Worm (Caenorhabditis elegans) whole organism, L1 larva: ENCODE measurements around the gene srxa-4.
A peak's percentile ranks its signal among the peaks of the same experiment; 100 is the strongest.

Source experiments
- C16A3.4 ChIP-seq: fragments of 150-350 bp; optimal IDR thresholded peaks from 2 replicates; lab custom pipeline; 2014; ENCODE audit warnings: missing biosample characterization, missing genetic modification characterization
- C34B4.2 ChIP-seq: sonication (generic microtip); optimal IDR thresholded peaks from 2 replicates; lab custom pipeline; 2017; ENCODE audit warnings: mild to moderate bottlenecking, missing genetic modification characterization, missing compliant biosample characterization
- aha-1 ChIP-seq: fragments of 150-350 bp; optimal IDR thresholded peaks from 2 replicates; lab custom pipeline; 2014; ENCODE audit warnings: missing biosample characterization, missing genetic modification characterization
- aly-2 ChIP-seq: fragments of 150-350 bp; optimal IDR thresholded peaks from 2 replicates; lab custom pipeline; 2014; ENCODE audit warnings: missing biosample characterization, missing genetic modification characterization
- ama-1 ChIP-seq: fragments of 150-350 bp; optimal IDR thresholded peaks from 2 replicates; lab custom pipeline; 2014
- blmp-1 ChIP-seq: fragments of 150-350 bp; optimal IDR thresholded peaks from 2 replicates; lab custom pipeline; 2014; ENCODE audit warnings: missing biosample characterization, missing genetic modification characterization
- ceh-88 ChIP-seq: fragments of 200-800 bp; sonication (Bioruptor generic); IDR thresholded peaks from 2 replicates; pipeline ENCODE4 v1.3.6; 2022; ENCODE audit warnings: missing genetic modification characterization, missing compliant biosample characterization
- ceh-90 ChIP-seq: sonication (generic microtip); optimal IDR thresholded peaks from 2 replicates; lab custom pipeline; 2016; ENCODE audit warnings: missing genetic modification characterization, missing compliant biosample characterization
- dsc-1 ChIP-seq: sonication (generic microtip); optimal IDR thresholded peaks from 2 replicates; lab custom pipeline; 2016; ENCODE audit warnings: mild to moderate bottlenecking, missing genetic modification characterization, missing compliant biosample characterization
- egl-13 ChIP-seq: sonication (generic microtip); optimal IDR thresholded peaks from 2 replicates; lab custom pipeline; 2016; ENCODE audit warnings: missing genotype, missing genetic modification reagents, missing genetic modification characterization, missing compliant biosample characterization
- elt-2 ChIP-seq: sonication (generic microtip); optimal IDR thresholded peaks from 2 replicates; lab custom pipeline; 2016; ENCODE audit warnings: missing genetic modification characterization, mild to moderate bottlenecking, inconsistent platforms, missing compliant biosample characterization, missing genetic modification reagents
- elt-3 ChIP-seq, 6 experiments: fragments of 150-350 bp in 1 of 6; sonication (generic microtip); optimal IDR thresholded peaks; 2 replicates each; lab custom pipeline; 2017 to 2018; ENCODE audit warnings: missing biosample characterization in 6 of 6, missing genetic modification characterization in 6 of 6, inconsistent platforms in 1 of 6
- ets-5 ChIP-seq: fragments of 200-800 bp; sonication (Bioruptor generic); IDR thresholded peaks from 2 replicates; pipeline ENCODE4 v1.3.6; 2022; ENCODE audit warnings: missing genetic modification characterization, missing compliant biosample characterization
- fkh-10 ChIP-seq: sonication (generic microtip); optimal IDR thresholded peaks from 2 replicates; lab custom pipeline; 2017; ENCODE audit warnings: missing biosample characterization, missing genetic modification reagents, missing genetic modification characterization
- fkh-4 ChIP-seq: sonication (generic microtip); optimal IDR thresholded peaks from 2 replicates; lab custom pipeline; 2016; ENCODE audit warnings: missing compliant biosample characterization, missing genetic modification characterization, borderline replicate concordance
- fkh-8 ChIP-seq: sonication (generic microtip); optimal IDR thresholded peaks from 2 replicates; lab custom pipeline; 2016; ENCODE audit warnings: mild to moderate bottlenecking, missing genetic modification characterization, missing compliant biosample characterization
- grh-1 ChIP-seq: fragments of 200-800 bp; sonication (Bioruptor generic); IDR thresholded peaks from 2 replicates; pipeline ENCODE4 v1.3.6; 2022; ENCODE audit warnings: missing genetic modification reagents, missing genetic modification characterization, missing compliant biosample characterization
- hpl-2 ChIP-seq: fragments of 150-350 bp; optimal IDR thresholded peaks from 2 replicates; lab custom pipeline; 2014; ENCODE audit warnings: missing biosample characterization, missing genetic modification reagents, missing genetic modification characterization
- lin-14 ChIP-seq: fragments of 200-800 bp; sonication (Bioruptor generic); optimal IDR thresholded peaks from 2 replicates; lab custom pipeline; 2018; ENCODE audit warnings: mild to moderate bottlenecking, missing genetic modification characterization, moderate library complexity, missing compliant biosample characterization
- lin-35 ChIP-seq, 2 experiments: fragments of 150-350 bp; optimal IDR thresholded peaks; 2 replicates each; lab custom pipeline; 2014; ENCODE audit warnings: missing biosample characterization in 2 of 2, missing genetic modification characterization in 2 of 2, missing genetic modification reagents in 2 of 2
- lir-3 ChIP-seq: sonication (generic microtip); optimal IDR thresholded peaks from 2 replicates; lab custom pipeline; 2016; ENCODE audit warnings: mild to moderate bottlenecking, missing genetic modification characterization, moderate library complexity, missing compliant biosample characterization; ENCODE audit not compliant: poor library complexity
- mdl-1 ChIP-seq, 2 experiments: fragments of 150-350 bp; optimal IDR thresholded peaks; 2 replicates each; lab custom pipeline; 2014 to 2017; ENCODE audit warnings: missing biosample characterization in 2 of 2, missing genetic modification characterization in 2 of 2, inconsistent platforms in 1 of 2
- mef-2 ChIP-seq: fragments of 150-350 bp; optimal IDR thresholded peaks from 2 replicates; lab custom pipeline; 2014; ENCODE audit warnings: missing biosample characterization, missing genetic modification characterization
- nhr-11 ChIP-seq: fragments of 150-350 bp; optimal IDR thresholded peaks from 2 replicates; lab custom pipeline; 2014; ENCODE audit warnings: missing biosample characterization, missing genetic modification characterization
- nhr-12 ChIP-seq: sonication (generic microtip); optimal IDR thresholded peaks from 2 replicates; lab custom pipeline; 2017; ENCODE audit warnings: missing biosample characterization, missing genetic modification characterization
- nhr-19 ChIP-seq: fragments of 200-800 bp; sonication (Bioruptor generic); conservative IDR thresholded peaks from 2 replicates; pipeline ENCODE4 v1.3.6; 2022; ENCODE audit warnings: missing genetic modification characterization, missing compliant biosample characterization
- nhr-20 ChIP-seq: sonication (generic microtip); optimal IDR thresholded peaks from 2 replicates; lab custom pipeline; 2016; ENCODE audit warnings: mild to moderate bottlenecking, missing genetic modification characterization, missing compliant biosample characterization
- nhr-237 ChIP-seq: fragments of 150-350 bp; optimal IDR thresholded peaks from 2 replicates; lab custom pipeline; 2014; ENCODE audit warnings: missing biosample characterization, missing genetic modification characterization
- nhr-71 ChIP-seq: sonication (generic microtip); optimal IDR thresholded peaks from 2 replicates; lab custom pipeline; 2016; ENCODE audit warnings: mild to moderate bottlenecking, missing genetic modification characterization, moderate library complexity, missing compliant biosample characterization
- nhr-76 ChIP-seq: sonication (generic microtip); optimal IDR thresholded peaks from 2 replicates; lab custom pipeline; 2017; ENCODE audit warnings: missing biosample characterization, missing genetic modification characterization
- nhr-77 ChIP-seq: fragments of 150-350 bp; optimal IDR thresholded peaks from 2 replicates; lab custom pipeline; 2014; ENCODE audit warnings: missing biosample characterization, missing genetic modification characterization
- nhr-85 ChIP-seq: sonication (generic microtip); peaks from one replicate; lab custom pipeline; 2016; ENCODE audit warnings: missing genetic modification characterization, inconsistent platforms, missing compliant biosample characterization
- nhr-90 ChIP-seq: sonication (generic microtip); optimal IDR thresholded peaks from 2 replicates; lab custom pipeline; 2016; ENCODE audit warnings: mild to moderate bottlenecking, missing genetic modification characterization, missing compliant biosample characterization; ENCODE audit not compliant: poor library complexity
- pax-3 ChIP-seq: fragments of 200-800 bp; sonication (Bioruptor generic); optimal IDR thresholded peaks from 2 replicates; lab custom pipeline; 2018; ENCODE audit warnings: mild to moderate bottlenecking, missing genetic modification characterization, moderate library complexity, missing compliant biosample characterization
- pqm-1 ChIP-seq: sonication (generic microtip); optimal IDR thresholded peaks from 3 replicates; lab custom pipeline; 2017; ENCODE audit warnings: missing biosample characterization, missing genetic modification characterization
- skn-1 ChIP-seq: fragments of 150-350 bp; optimal IDR thresholded peaks from 2 replicates; lab custom pipeline; 2014; ENCODE audit warnings: missing biosample characterization, missing genetic modification characterization
- snpc-4 ChIP-seq: fragments of 150-350 bp; optimal IDR thresholded peaks from 2 replicates; lab custom pipeline; 2014; ENCODE audit warnings: missing biosample characterization, missing genetic modification characterization
- snu-23 ChIP-seq: sonication (generic microtip); optimal IDR thresholded peaks from 2 replicates; lab custom pipeline; 2016; ENCODE audit warnings: missing genetic modification characterization, missing compliant biosample characterization
- sptf-1 ChIP-seq: fragments of 150-350 bp; optimal IDR thresholded peaks from 2 replicates; lab custom pipeline; 2014; ENCODE audit warnings: missing biosample characterization, missing genetic modification characterization
- sup-37 ChIP-seq: fragments of 200-800 bp; sonication (Bioruptor generic); optimal IDR thresholded peaks from 2 replicates; lab custom pipeline; 2018; ENCODE audit warnings: mild to moderate bottlenecking, missing genetic modification characterization, missing compliant biosample characterization
- swsn-7 ChIP-seq: sonication (generic microtip); optimal IDR thresholded peaks from 2 replicates; lab custom pipeline; 2016; ENCODE audit warnings: missing genetic modification characterization, missing compliant biosample characterization
- tbx-2 ChIP-seq: sonication (generic microtip); optimal IDR thresholded peaks from 2 replicates; lab custom pipeline; 2016; ENCODE audit warnings: missing genetic modification characterization, missing compliant biosample characterization
- unc-130 ChIP-seq: fragments of 150-350 bp; optimal IDR thresholded peaks from 2 replicates; lab custom pipeline; 2017; ENCODE audit warnings: missing biosample characterization, missing genetic modification characterization, inconsistent platforms
- unc-30 ChIP-seq: sonication (generic microtip); optimal IDR thresholded peaks from 2 replicates; lab custom pipeline; 2017; ENCODE audit warnings: missing biosample characterization, missing genetic modification characterization
- unc-62 ChIP-seq: fragments of 150-350 bp; optimal IDR thresholded peaks from 2 replicates; lab custom pipeline; 2014; ENCODE audit warnings: missing biosample characterization, missing genetic modification reagents, missing genetic modification characterization
- ztf-11 ChIP-seq, 2 experiments: sonication (generic microtip); optimal IDR thresholded peaks; 2 replicates each; lab custom pipeline; 2016 to 2017; ENCODE audit warnings: missing genetic modification characterization in 2 of 2, missing biosample characterization in 1 of 2, missing compliant biosample characterization in 1 of 2
- ztf-4 ChIP-seq: fragments of 150-350 bp; optimal IDR thresholded peaks from 2 replicates; lab custom pipeline; 2014; ENCODE audit warnings: missing biosample characterization, missing genetic modification characterization

srxa-4 gene

ce11 chrV:7434805-7435363, 14.6 kb downstream of the srxa-4 start (continued):
- no peak for TF ChIP-seq unc-30
- TF ChIP-seq lin-35 (GFP tag; optimal IDR thresholded peaks at IDR 0.05; lab: Kevin White, UChicago), result peak; percentile 49 to 72
- no peak for TF ChIP-seq nhr-77 (tag; lab: Kevin White, UChicago)
- TF ChIP-seq hpl-2 (GFP tag; lab: Kevin White, UChicago), result no peak
- peak; percentile 34 for TF ChIP-seq lir-3
- TF ChIP-seq dsc-1, result peak; percentile 47
- no peak for TF ChIP-seq ama-1 (lab: Kevin White, UChicago)
- TF ChIP-seq nhr-19 (GFP tag; lab: Robert Waterston, UW), result peak; percentile 98
- TF ChIP-seq ceh-90 (tag; lab: Kevin White, UChicago), result no peak
- no peak for TF ChIP-seq nhr-76 (tag; lab: Kevin White, UChicago)
- no peak for TF ChIP-seq ztf-4
- peak; percentile 31 for TF ChIP-seq sup-37 (GFP tag; lab: Kevin White, UChicago)
- TF ChIP-seq elt-2 (tag; lab: Kevin White, UChicago), result peak; percentile 58
- peak; percentile 39 for TF ChIP-seq skn-1 (tag; lab: Kevin White, UChicago)
- TF ChIP-seq aha-1 (tag; lab: Kevin White, UChicago), result no peak
- no peak for TF ChIP-seq fkh-4
- peak; percentile 78 for TF ChIP-seq nhr-20
- TF ChIP-seq pqm-1 (tag; lab: Kevin White, UChicago), result no peak
- peak; percentile 21 for TF ChIP-seq snpc-4 (tag; lab: Kevin White, UChicago)
- TF ChIP-seq aly-2, result no peak
- TF ChIP-seq snu-23 (GFP tag; lab: Kevin White, UChicago), result peak; percentile 79
- TF ChIP-seq nhr-237 (tag; lab: Kevin White, UChicago), result no peak
- TF ChIP-seq C34B4.2 (tag; lab: Kevin White, UChicago), result no peak
- TF ChIP-seq unc-62, result no peak
- TF ChIP-seq pax-3 (tag; lab: Kevin White, UChicago), result peak; percentile 29
- no peak for TF ChIP-seq nhr-12 (tag; lab: Kevin White, UChicago)
- peak; percentile 0 for TF ChIP-seq mef-2
- TF ChIP-seq fkh-8 (tag; lab: Kevin White, UChicago), result peak; percentile 73
- TF ChIP-seq nhr-90 (tag; lab: Kevin White, UChicago), result peak; percentile 29
- peak in 1 of 2 experiments; percentile 89 for TF ChIP-seq mdl-1 (tag; optimal IDR thresholded peaks at IDR 0.05; lab: Kevin White, UChicago)
- no peak for TF ChIP-seq sptf-1 (tag; lab: Kevin White, UChicago)
- peak; percentile 33 for TF ChIP-seq fkh-10 (GFP tag; lab: Kevin White, UChicago)
- TF ChIP-seq nhr-71 (tag; lab: Kevin White, UChicago), result peak; percentile 92
- peak; percentile 13 for TF ChIP-seq C16A3.4
- TF ChIP-seq ceh-88 (GFP tag; lab: Robert Waterston, UW), result no peak
- TF ChIP-seq egl-13, result no peak
- TF ChIP-seq nhr-11 (tag; lab: Kevin White, UChicago), result no peak
- TF ChIP-seq swsn-7 (tag; lab: Kevin White, UChicago), result peak; percentile 63

- TF ChIP-seq nhr-85, result peak; percentile 87
- TF ChIP-seq ztf-4, result no peak
- TF ChIP-seq skn-1 (tag; lab: Kevin White, UChicago), result peak; percentile 24
- TF ChIP-seq nhr-237 (tag; lab: Kevin White, UChicago), result no peak
- TF ChIP-seq C34B4.2 (tag; lab: Kevin White, UChicago), result no peak
- TF ChIP-seq grh-1 (GFP tag; lab: Robert Waterston, UW), result 0 out of 2 replicates have a peak, but pooled peaks have one; percentile 7
- no peak for TF ChIP-seq nhr-76 (tag; lab: Kevin White, UChicago)
- no peak for TF ChIP-seq ztf-11 (tag; optimal IDR thresholded peaks at IDR 0.05; lab: Kevin White, UChicago)
- TF ChIP-seq elt-3 (tag; optimal IDR thresholded peaks at IDR 0.05; lab: Kevin White, UChicago), result peak in 1 of 6 experiments; percentile 68
- TF ChIP-seq lin-35 (GFP tag; optimal IDR thresholded peaks at IDR 0.05; lab: Kevin White, UChicago), result peak in 1 of 2 experiments; percentile 31
- TF ChIP-seq lin-14 (GFP tag; lab: Kevin White, UChicago), result peak; percentile 18
- TF ChIP-seq blmp-1 (tag; lab: Kevin White, UChicago), result peak; percentile 83
- TF ChIP-seq ets-5 (GFP tag; lab: Robert Waterston, UW), result no peak
- peak; percentile 20 for TF ChIP-seq tbx-2
- TF ChIP-seq nhr-90 (tag; lab: Kevin White, UChicago), result peak; percentile 48
- TF ChIP-seq unc-130, result peak; percentile 81
- TF ChIP-seq nhr-19 (GFP tag; lab: Robert Waterston, UW), result peak; percentile 72
- peak; percentile 32 for TF ChIP-seq snu-23 (GFP tag; lab: Kevin White, UChicago)
- TF ChIP-seq mdl-1 (tag; optimal IDR thresholded peaks at IDR 0.05; lab: Kevin White, UChicago), result peak in 1 of 2 experiments; percentile 38
- peak; percentile 19 for TF ChIP-seq nhr-20
Measured at ce11 chrV:7435376-7436204, 15.3 kb downstream of the srxa-4 start, which contains the start of the genes ddo-2 and F25E5.8. ddo-2 (minus strand) TSS chrV:7435705. F25E5.8 (plus strand) TSS chrV:7435930.
